Fruit fly (Drosophila melanogaster) whole organism, embryonic: ENCODE results near the gene tral.

ENCODE experiments used
- Ada2b ChIP-seq: fragments of 200-800 bp; sonication (Bioruptor generic); IDR thresholded peaks from 2 replicates; pipeline ENCODE4 v1.3.6; 2022; ENCODE audit warnings: missing biosample characterization, missing genetic modification characterization
- CG11085 ChIP-seq: fragments of 200-800 bp; sonication (Bioruptor generic); IDR thresholded peaks from 2 replicates; pipeline ENCODE4 v1.3.6; 2022; ENCODE audit warnings: missing biosample characterization, missing genetic modification characterization
- CG11093 ChIP-seq: fragments of 200-800 bp; sonication (Bioruptor generic); IDR thresholded peaks from 3 replicates; pipeline ENCODE4 v1.3.6; 2022; ENCODE audit warnings: missing biosample characterization, missing genetic modification characterization
- CG11695 ChIP-seq: fragments of 200-800 bp; sonication (Bioruptor generic); IDR thresholded peaks from 3 replicates; pipeline ENCODE4 v1.3.6; 2022; ENCODE audit warnings: missing biosample characterization, missing genetic modification characterization
- CG12236 ChIP-seq: fragments of 200-800 bp; sonication (Bioruptor generic); optimal IDR thresholded peaks from 2 replicates; lab custom pipeline; 2016; ENCODE audit warnings: missing biosample characterization, missing genetic modification characterization
- CG12942 ChIP-seq: fragments of 200-800 bp; sonication (Bioruptor generic); optimal IDR thresholded peaks from 3 replicates; lab custom pipeline; 2016; ENCODE audit warnings: missing biosample characterization, missing genetic modification characterization
- CG14710 ChIP-seq: fragments of 200-800 bp; sonication (Bioruptor generic); optimal IDR thresholded peaks from 3 replicates; lab custom pipeline; 2019; ENCODE audit warnings: missing biosample characterization, mild to moderate bottlenecking, missing genetic modification characterization, moderate library complexity
- CG16815 ChIP-seq: fragments of 200-800 bp; sonication (Bioruptor generic); optimal IDR thresholded peaks from 3 replicates; lab custom pipeline; 2017; ENCODE audit warnings: missing biosample characterization, mild to moderate bottlenecking, missing genetic modification characterization
- CG17829 ChIP-seq: fragments of 200-800 bp; optimal IDR thresholded peaks from 2 replicates; lab custom pipeline; 2019; ENCODE audit warnings: missing biosample characterization, mild to moderate bottlenecking, missing genetic modification characterization, moderate library complexity
- CG18599 ChIP-seq: fragments of 200-800 bp; sonication (Bioruptor generic); optimal IDR thresholded peaks from 3 replicates; lab custom pipeline; 2017; ENCODE audit warnings: missing biosample characterization, missing genetic modification characterization, mild to moderate bottlenecking, moderate library complexity, missing genetic modification reagents
- CG31388 ChIP-seq: fragments of 200-800 bp; sonication (Bioruptor generic); optimal IDR thresholded peaks from 2 replicates; lab custom pipeline; 2016; ENCODE audit warnings: missing biosample characterization, missing genetic modification characterization
- CG3995 ChIP-seq: fragments of 200-800 bp; sonication (Bioruptor generic); optimal IDR thresholded peaks from 3 replicates; lab custom pipeline; 2016; ENCODE audit warnings: missing biosample characterization, missing genetic modification characterization
- CG4404 ChIP-seq: fragments of 200-800 bp; sonication (Bioruptor generic); IDR thresholded peaks from 2 replicates; pipeline ENCODE4 v1.3.6; 2022; ENCODE audit warnings: missing biosample characterization, missing genetic modification characterization
- CG6683 ChIP-seq: fragments of 200-800 bp; sonication (Bioruptor generic); optimal IDR thresholded peaks from 2 replicates; lab custom pipeline; 2017; ENCODE audit warnings: missing biosample characterization, mild to moderate bottlenecking, missing genetic modification characterization, missing genetic modification reagents
- CG7556 ChIP-seq: fragments of 200-800 bp; sonication (Bioruptor generic); optimal IDR thresholded peaks from 2 replicates; lab custom pipeline; 2017; ENCODE audit warnings: missing biosample characterization, mild to moderate bottlenecking, missing genetic modification characterization
- CG7987 ChIP-seq: fragments of 200-800 bp; sonication (Bioruptor generic); optimal IDR thresholded peaks from 2 replicates; lab custom pipeline; 2018; ENCODE audit warnings: missing biosample characterization, mild to moderate bottlenecking, missing genetic modification characterization, moderate library complexity
- CG9437 ChIP-seq: fragments of 200-800 bp; sonication (Bioruptor generic); optimal IDR thresholded peaks from 2 replicates; lab custom pipeline; 2018; ENCODE audit warnings: missing biosample characterization, mild to moderate bottlenecking, missing genetic modification characterization
- CrebB ChIP-seq: fragments of 200-800 bp; sonication (Bioruptor generic); optimal IDR thresholded peaks from 3 replicates; lab custom pipeline; 2018; ENCODE audit warnings: missing biosample characterization, mild to moderate bottlenecking, missing genetic modification characterization
- Hsf ChIP-seq: fragments of 200-800 bp; sonication (Bioruptor generic); optimal IDR thresholded peaks from 3 replicates; lab custom pipeline; 2016; ENCODE audit warnings: missing biosample characterization, missing genetic modification characterization
- MTF-1 ChIP-seq: fragments of 200-800 bp; sonication (Bioruptor generic); optimal IDR thresholded peaks from 2 replicates; lab custom pipeline; 2018; ENCODE audit warnings: missing biosample characterization, mild to moderate bottlenecking, missing genetic modification characterization, borderline replicate concordance
- Mrtf ChIP-seq: fragments of 200-800 bp; sonication (Bioruptor generic); IDR thresholded peaks from 3 replicates; pipeline ENCODE4 v1.3.6; 2022; ENCODE audit warnings: missing biosample characterization, missing genetic modification characterization
- Oaz ChIP-seq: fragments of 200-800 bp; sonication (Bioruptor generic); IDR thresholded peaks from 2 replicates; pipeline ENCODE4 v1.3.6; 2022; ENCODE audit warnings: missing biosample characterization, missing genetic modification characterization
- Oli ChIP-seq: fragments of 200-800 bp; sonication (Bioruptor generic); optimal IDR thresholded peaks from 2 replicates; lab custom pipeline; 2018; ENCODE audit warnings: missing biosample characterization, mild to moderate bottlenecking, missing genetic modification characterization, moderate library complexity
- Spps ChIP-seq: fragments of 200-800 bp; sonication (Bioruptor generic); optimal IDR thresholded peaks from 2 replicates; lab custom pipeline; 2018; ENCODE audit warnings: missing biosample characterization, mild to moderate bottlenecking, missing genetic modification characterization
- ab ChIP-seq: fragments of 200-800 bp; sonication (Bioruptor generic); optimal IDR thresholded peaks from 2 replicates; lab custom pipeline; 2016; ENCODE audit warnings: missing biosample characterization, missing genetic modification characterization
- ash1 ChIP-seq: fragments of 200-800 bp; sonication (Bioruptor generic); optimal IDR thresholded peaks from 2 replicates; lab custom pipeline; 2018; ENCODE audit warnings: missing biosample characterization, mild to moderate bottlenecking, missing genetic modification characterization
- bsh ChIP-seq, 2 experiments: fragments of 200-800 bp; sonication (Bioruptor generic); optimal IDR thresholded peaks; 2 replicates each; lab custom pipeline; 2017 to 2018; ENCODE audit warnings: mild to moderate bottlenecking in 2 of 2, missing biosample characterization in 2 of 2, missing genetic modification characterization in 2 of 2, moderate library complexity in 1 of 2
- corto ChIP-seq: fragments of 200-800 bp; sonication (Bioruptor generic); optimal IDR thresholded peaks from 2 replicates; lab custom pipeline; 2016; ENCODE audit warnings: missing biosample characterization, mild to moderate bottlenecking, missing genetic modification characterization, moderate library complexity
- crp ChIP-seq, 2 experiments: fragments of 200-800 bp; sonication (Bioruptor generic); optimal IDR thresholded peaks; 2 replicates in 1 of 2; 3 replicates in 1 of 2; lab custom pipeline; 2017; ENCODE audit warnings: missing biosample characterization in 2 of 2, missing genetic modification characterization in 2 of 2, mild to moderate bottlenecking in 1 of 2, moderate library complexity in 1 of 2
- da ChIP-seq: fragments of 200-800 bp; sonication (Bioruptor generic); optimal IDR thresholded peaks from 2 replicates; lab custom pipeline; 2016; ENCODE audit warnings: missing biosample characterization, missing genetic modification characterization
- en ChIP-seq: fragments of 200-800 bp; sonication (Bioruptor generic); optimal IDR thresholded peaks from 2 replicates; lab custom pipeline; 2016; ENCODE audit warnings: missing biosample characterization, missing genetic modification characterization
- fd102C ChIP-seq: fragments of 200-800 bp; sonication (Bioruptor generic); optimal IDR thresholded peaks from 2 replicates; lab custom pipeline; 2018; ENCODE audit warnings: missing biosample characterization, mild to moderate bottlenecking, missing genetic modification characterization, moderate library complexity
- fru ChIP-seq: fragments of >200 bp; optimal IDR thresholded peaks from 2 replicates; lab custom pipeline; 2017
- grau ChIP-seq: fragments of 200-800 bp; optimal IDR thresholded peaks from 3 replicates; lab custom pipeline; 2019; ENCODE audit warnings: missing biosample characterization, mild to moderate bottlenecking, missing genetic modification characterization, moderate library complexity
- gro ChIP-seq: fragments of 200-800 bp; sonication (Bioruptor generic); optimal IDR thresholded peaks from 2 replicates; lab custom pipeline; 2016; ENCODE audit warnings: missing biosample characterization, missing genetic modification characterization
- h ChIP-seq: fragments of >200 bp; optimal IDR thresholded peaks from 2 replicates; lab custom pipeline; 2017
- ham ChIP-seq: fragments of 200-800 bp; sonication (Bioruptor generic); IDR thresholded peaks from 2 replicates; pipeline ENCODE4 v1.3.6; 2022; ENCODE audit warnings: missing biosample characterization, missing genetic modification characterization
- jumu ChIP-seq: fragments of 200-800 bp; sonication (Bioruptor generic); optimal IDR thresholded peaks from 3 replicates; lab custom pipeline; 2016; ENCODE audit warnings: missing biosample characterization, missing genetic modification characterization
- lilli ChIP-seq: fragments of 200-800 bp; sonication (Bioruptor generic); optimal IDR thresholded peaks from 3 replicates; lab custom pipeline; 2016; ENCODE audit warnings: missing biosample characterization, missing genetic modification characterization
- nau ChIP-seq: fragments of 200-800 bp; sonication (Bioruptor generic); optimal IDR thresholded peaks from 3 replicates; lab custom pipeline; 2017; ENCODE audit warnings: missing biosample characterization, mild to moderate bottlenecking, missing genetic modification characterization, missing genetic modification reagents
- nerfin-1 ChIP-seq: fragments of 200-800 bp; sonication (Bioruptor generic); optimal IDR thresholded peaks from 3 replicates; lab custom pipeline; 2019; ENCODE audit warnings: missing biosample characterization, mild to moderate bottlenecking, missing genetic modification characterization, moderate library complexity
- pita ChIP-seq: fragments of 200-800 bp; sonication (Bioruptor generic); optimal IDR thresholded peaks from 2 replicates; lab custom pipeline; 2017; ENCODE audit warnings: missing biosample characterization, mild to moderate bottlenecking, missing genetic modification characterization
- repo ChIP-seq: fragments of 200-800 bp; sonication (Bioruptor generic); optimal IDR thresholded peaks from 2 replicates; lab custom pipeline; 2016; ENCODE audit warnings: missing biosample characterization, missing genetic modification characterization
- ro ChIP-seq: fragments of 200-800 bp; sonication (Bioruptor generic); IDR thresholded peaks from 2 replicates; pipeline ENCODE4 v1.3.6; 2022; ENCODE audit warnings: missing biosample characterization, missing genetic modification characterization
- run ChIP-seq: fragments of 200-800 bp; sonication (Bioruptor generic); optimal IDR thresholded peaks from 3 replicates; lab custom pipeline; 2018; ENCODE audit warnings: missing biosample characterization, mild to moderate bottlenecking, missing genetic modification characterization
- sob ChIP-seq: fragments of 200-800 bp; sonication (Bioruptor generic); IDR thresholded peaks from 2 replicates; pipeline ENCODE4 v1.3.6; 2022; ENCODE audit warnings: missing biosample characterization, missing genetic modification characterization
- sr ChIP-seq: fragments of 200-800 bp; sonication (Bioruptor generic); IDR thresholded peaks from 3 replicates; pipeline ENCODE4 v1.3.6; 2022; ENCODE audit warnings: missing biosample characterization, missing genetic modification characterization
- ssp ChIP-seq: fragments of 200-800 bp; sonication (Bioruptor generic); IDR thresholded peaks from 2 replicates; pipeline ENCODE4 v1.3.6; 2022; ENCODE audit warnings: missing biosample characterization, missing genetic modification characterization
- toy ChIP-seq: fragments of 200-800 bp; sonication (Bioruptor generic); IDR thresholded peaks from 2 replicates; pipeline ENCODE4 v1.3.6; 2022; ENCODE audit warnings: missing biosample characterization, missing genetic modification characterization
- wor ChIP-seq: fragments of 200-800 bp; sonication (Bioruptor generic); IDR thresholded peaks from 2 replicates; pipeline ENCODE4 v1.3.6; 2022; ENCODE audit warnings: missing biosample characterization, missing genetic modification characterization
- yki ChIP-seq: fragments of >200 bp; optimal IDR thresholded peaks from 3 replicates; lab custom pipeline; 2018
- zfh1 ChIP-seq: fragments of 200-800 bp; sonication (Bioruptor generic); IDR thresholded peaks from 3 replicates; pipeline ENCODE4 v1.3.6; 2022; ENCODE audit warnings: missing biosample characterization, missing genetic modification characterization

The tral gene

DNA sequence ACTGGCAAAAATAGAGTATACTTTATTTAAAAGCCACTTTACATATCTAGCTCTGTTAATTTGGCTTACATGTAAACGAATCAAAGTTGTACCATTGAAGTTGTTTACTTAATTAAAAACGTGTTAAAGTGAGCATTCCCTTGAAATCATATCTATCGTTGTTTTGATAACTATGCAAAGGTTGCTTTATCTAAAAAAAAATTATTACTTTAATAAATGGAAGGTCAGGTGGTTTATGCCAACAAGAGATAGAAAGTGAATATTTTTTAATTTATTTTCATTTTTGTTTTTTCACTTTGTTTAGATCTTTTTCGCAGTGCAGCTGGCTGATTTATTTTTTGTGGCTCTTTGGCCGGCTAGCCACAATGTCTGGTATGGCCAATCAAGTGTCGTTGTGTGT, 31.9 kb upstream of the tral start (continued):
- TF ChIP-seq crp (GFP tag; optimal IDR thresholded peaks at IDR 0.05; lab: Kevin White, UChicago) (peak in 1 of 2 experiments; percentile 16), Spps (no peak), Oli (tag; lab: Kevin White, UChicago) (peak; percentile 84), ham (GFP tag; lab: Robert Waterston, UW) (no peak), CG7556 (GFP tag; lab: Kevin White, UChicago) (peak; percentile 81), corto (GFP tag; lab: Kevin White, UChicago) (no peak), CG7987 (GFP tag; lab: Kevin White, UChicago) (no peak), CG6683 (GFP tag; lab: Kevin White, UChicago) (peak; percentile 19), sob (peak; percentile 64), nerfin-1 (tag; lab: Kevin White, UChicago) (peak; percentile 75), grau (peak; percentile 82), toy (GFP tag; lab: Robert Waterston, UW) (no peak), nau (peak; percentile 69), run (tag; lab: Kevin White, UChicago) (peak; percentile 54), CG11085 (GFP tag; lab: Robert Waterston, UW) (peak; percentile 48; the same call in 1 of the 2 replicates), CG17829 (tag; lab: Kevin White, UChicago) (peak; percentile 80), CG14710 (tag; lab: Kevin White, UChicago) (peak; percentile 73), en (no peak), da (GFP tag; lab: Kevin White, UChicago) (peak; percentile 15), gro (GFP tag; lab: Kevin White, UChicago) (peak; percentile 33), yki (no peak), CG9437 (GFP tag; lab: Kevin White, UChicago) (peak; percentile 78), MTF-1 (GFP tag; lab: Kevin White, UChicago) (no peak), CG12942 (GFP tag; lab: Kevin White, UChicago) (peak; percentile 64), Hsf (GFP tag; lab: Kevin White, UChicago) (peak; percentile 62), wor (peak; percentile 25; the same call in 1 of the 2 replicates), CG18599 (peak; percentile 39), ab (GFP tag; lab: Kevin White, UChicago) (no peak), h (lab: Kevin White, UChicago) (no peak), CG31388 (GFP tag; lab: Kevin White, UChicago) (peak; percentile 27), jumu (GFP tag; lab: Kevin White, UChicago) (peak; percentile 22), fru (lab: Kevin White, UChicago) (no peak), Oaz (GFP tag; lab: Robert Waterston, UW) (0 out of 2 replicates have a peak, but pooled peaks have one; percentile 33), CG3995 (GFP tag; lab: Kevin White, UChicago) (no peak), CG11695 (peak; percentile 81), fd102C (GFP tag; lab: Kevin White, UChicago) (no peak), CrebB (tag; lab: Kevin White, UChicago) (peak; percentile 4), zfh1 (GFP tag; lab: Robert Waterston, UW) (peak; percentile 72; the same call in 2 of the 3 replicates), pita (GFP tag; lab: Kevin White, UChicago) (no peak), CG4404 (GFP tag; lab: Robert Waterston, UW) (peak; percentile 33; the same call in 1 of the 2 replicates), bsh (GFP tag; optimal IDR thresholded peaks at IDR 0.05; lab: Kevin White, UChicago) (peak; percentile 55 to 71), ash1 (GFP tag; lab: Kevin White, UChicago) (no peak), ssp (GFP tag; lab: Robert Waterston, UW) (peak; percentile 47), repo (GFP tag; lab: Kevin White, UChicago) (peak; percentile 17), Mrtf (GFP tag; lab: Robert Waterston, UW) (no peak; the same call in 2 of the 3 replicates), ro (GFP tag; lab: Robert Waterston, UW) (no peak; the same call in 1 of the 2 replicates), sr (GFP tag; lab: Robert Waterston, UW) (no peak), lilli (peak; percentile 70), CG12236 (GFP tag; lab: Kevin White, UChicago) (peak; percentile 48), CG16815 (peak; percentile 49), CG11093 (GFP tag; lab: Robert Waterston, UW) (peak; percentile 68; the same call in 1 of the 3 replicates), Ada2b (GFP tag; lab: Robert Waterston, UW) (peak; percentile 68)
